Fruit fly (Drosophila melanogaster): ENCODE data around the gene Pgant5.

Gene Pgant5

DNA sequence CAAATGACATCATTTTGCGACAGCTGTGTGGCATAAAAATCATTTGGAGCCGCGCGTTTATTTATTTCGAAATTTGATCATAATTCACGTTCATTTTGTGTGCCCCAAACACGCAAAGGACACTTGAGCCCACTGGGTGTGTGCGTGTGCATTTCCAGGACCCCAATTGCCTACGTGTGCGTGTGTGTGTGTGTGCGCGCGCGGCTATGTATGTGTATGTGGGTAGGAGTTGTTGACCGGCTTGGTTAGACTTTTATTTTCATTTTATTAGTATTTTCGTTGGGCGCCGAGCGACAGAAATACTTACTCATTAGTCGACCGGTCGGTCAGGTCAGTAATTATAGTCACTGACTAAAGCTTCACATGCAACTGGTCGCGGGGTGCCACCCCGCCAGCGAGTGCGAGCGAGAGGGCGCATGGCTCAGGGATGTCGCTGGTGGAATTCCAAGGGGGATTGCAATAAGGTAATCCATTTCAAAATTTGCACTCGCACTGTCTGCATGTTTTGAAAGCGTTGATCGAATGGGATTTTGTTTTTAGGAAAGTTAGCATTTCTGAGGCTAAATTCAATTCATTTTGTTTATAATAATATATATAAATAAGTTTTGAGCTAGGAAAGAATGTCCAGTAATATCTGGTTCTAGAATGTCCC, 49.8 kb downstream of the Pgant5 start (continued):
- TF ChIP-seq Fer2 (tag; optimal IDR thresholded peaks at IDR 0.05) (no peak), Drgx (GFP tag; IDR thresholded peaks at IDR 0.05) (peak; percentile 73), ems (GFP tag; optimal IDR thresholded peaks at IDR 0.05) (no peak), pum (GFP tag; optimal IDR thresholded peaks at IDR 0.05) (peak; percentile 40), Hr39 (optimal IDR thresholded peaks at IDR 0.05) (peak; percentile 93), Mes4 (GFP tag; optimal IDR thresholded peaks at IDR 0.05) (no peak), CG31441 (GFP tag; IDR thresholded peaks at IDR 0.05) (no peak), CG3163 (GFP tag; optimal IDR thresholded peaks at IDR 0.05) (no peak), fd3F (GFP tag; optimal IDR thresholded peaks at IDR 0.05) (no peak), CG10979 (tag; optimal IDR thresholded peaks at IDR 0.05) (peak; percentile 25), CG12236 (GFP tag; optimal IDR thresholded peaks at IDR 0.05) (no peak), croc (GFP tag; conservative IDR thresholded peaks at IDR 0.05) (no peak), lbe (GFP tag; optimal IDR thresholded peaks at IDR 0.05) (peak; percentile 43), kay (GFP tag; optimal IDR thresholded peaks at IDR 0.05) (no peak), pnt (GFP tag; optimal IDR thresholded peaks at IDR 0.05) (peak; percentile 1), Kr (GFP tag; optimal IDR thresholded peaks at IDR 0.05) (no peak), CG11560 (tag; IDR thresholded peaks at IDR 0.05) (no peak), wdn (GFP tag; IDR thresholded peaks at IDR 0.05) (no peak), sqz (GFP tag; optimal IDR thresholded peaks at IDR 0.05) (no peak), Dp (GFP tag; optimal IDR thresholded peaks at IDR 0.05) (no peak), CG1024 (GFP tag; IDR thresholded peaks at IDR 0.05) (no peak), CG13123 (GFP tag; optimal IDR thresholded peaks at IDR 0.05) (no peak), Side (GFP tag; optimal IDR thresholded peaks at IDR 0.05) (no peak), NFAT (GFP tag; IDR thresholded peaks at IDR 0.05) (peak; percentile 62; the same call in 1 of the 2 replicates), tin (GFP tag; optimal IDR thresholded peaks at IDR 0.05) (peak; percentile 28), CG8359 (GFP tag; optimal IDR thresholded peaks at IDR 0.05; ENCODE audit: borderline replicate concordance) (no peak), CG18476 (GFP tag; optimal IDR thresholded peaks at IDR 0.05) (no peak), CG16779 (GFP tag; IDR thresholded peaks at IDR 0.05) (no peak), Myb (GFP tag; optimal IDR thresholded peaks at IDR 0.05) (no peak), CkIIα-i1 (GFP tag; IDR thresholded peaks at IDR 0.05) (no peak), CG43689 (GFP tag; IDR thresholded peaks at IDR 0.05) (no peak), BEAF-32 (GFP tag; optimal IDR thresholded peaks at IDR 0.05) (no peak), CG31388 (GFP tag; optimal IDR thresholded peaks at IDR 0.05) (no peak), Bteb2 (GFP tag; optimal IDR thresholded peaks at IDR 0.05) (no peak), CG31365 (tag; optimal IDR thresholded peaks at IDR 0.05) (no peak), Gsc (GFP tag; IDR thresholded peaks at IDR 0.05) (no peak), jing (GFP tag; optimal IDR thresholded peaks at IDR 0.05) (no peak), Sin3A (optimal IDR thresholded peaks at IDR 0.05) (no peak), CG11247 (GFP tag; IDR thresholded peaks at IDR 0.05) (peak; percentile 32; the same call in 1 of the 2 replicates), grau (tag; optimal IDR thresholded peaks at IDR 0.05) (peak; percentile 32), CG9727 (GFP tag; optimal IDR thresholded peaks at IDR 0.05) (peak; percentile 28), unc-4 (GFP tag; IDR thresholded peaks at IDR 0.05; ENCODE audit: partially characterized antibody) (no peak), sob (GFP tag; IDR thresholded peaks at IDR 0.05) (no peak), HmgD (GFP tag; optimal IDR thresholded peaks at IDR 0.05) (no peak), NC2α (GFP tag; optimal IDR thresholded peaks at IDR 0.05) (no peak), Ssrp (tag; optimal IDR thresholded peaks at IDR 0.05) (peak; percentile 49), CG17829 (tag; optimal IDR thresholded peaks at IDR 0.05) (no peak), scrt (GFP tag; optimal IDR thresholded peaks at IDR 0.05) (peak; percentile 76), slp2 (GFP tag; optimal IDR thresholded peaks at IDR 0.05) (no peak), CG7556 (GFP tag; optimal IDR thresholded peaks at IDR 0.05) (peak; percentile 4), CG14050 (GFP tag; IDR thresholded peaks at IDR 0.05) (peak; percentile 50; the same call in 2 of the 3 replicates), PHDP (tag; optimal IDR thresholded peaks at IDR 0.05) (peak; percentile 27)
